Worm (Caenorhabditis elegans): ENCODE data around the gene T21D12.14.

DNA sequence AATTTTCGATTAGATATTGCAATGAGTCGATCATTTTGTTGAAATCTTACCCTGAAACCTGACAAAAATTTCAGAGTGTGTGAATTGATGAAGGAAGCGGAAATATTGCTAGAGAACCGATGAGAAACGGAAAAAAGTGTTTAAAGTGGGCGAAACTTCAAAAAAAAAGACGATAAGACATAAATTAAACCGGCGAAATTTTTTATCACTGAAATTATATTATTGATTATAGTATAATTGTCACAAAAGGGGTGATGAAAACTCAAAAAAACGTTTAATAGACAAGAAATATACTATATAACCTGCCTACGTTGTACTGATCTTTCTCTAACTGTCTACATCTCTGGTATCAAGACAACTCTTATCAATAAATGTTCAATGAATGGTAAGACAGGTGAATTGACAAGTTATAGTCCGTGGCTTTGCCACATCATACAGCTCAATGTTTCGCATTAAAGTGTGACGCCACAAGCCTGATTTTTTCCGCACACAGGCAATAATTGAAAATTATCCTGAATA lies 49.3 kb upstream of the T21D12.14 start, which contains the start of gene pxmp-4:
- TF ChIP-seq snpc-4 (tag; optimal IDR thresholded peaks at IDR 0.05) (no peak), egl-43 (GFP tag; IDR thresholded peaks at IDR 0.05) (no peak), egl-27 (tag; optimal IDR thresholded peaks at IDR 0.05) (no peak)
